Fruit fly (Drosophila melanogaster) whole organism, embryonic: ENCODE results near the gene CG6652.

Experiments
- ATbp ChIP-seq: fragments of 200-800 bp; sonication (Bioruptor generic); optimal IDR thresholded peaks from 2 replicates; lab custom pipeline; 2017; ENCODE audit warnings: missing biosample characterization, mild to moderate bottlenecking, missing genetic modification characterization, missing genetic modification reagents
- Asciz ChIP-seq: fragments of 200-800 bp; sonication (Bioruptor generic); optimal IDR thresholded peaks from 2 replicates; lab custom pipeline; 2017; ENCODE audit warnings: missing biosample characterization, mild to moderate bottlenecking, missing genetic modification characterization, missing genetic modification reagents
- CG10543 ChIP-seq: fragments of 200-800 bp; sonication (Bioruptor generic); optimal IDR thresholded peaks from 3 replicates; lab custom pipeline; 2017; ENCODE audit warnings: missing biosample characterization, mild to moderate bottlenecking, missing genetic modification characterization, moderate library complexity
- CG11398 ChIP-seq: fragments of 200-800 bp; sonication (Bioruptor generic); optimal IDR thresholded peaks from 2 replicates; lab custom pipeline; 2016; ENCODE audit warnings: missing biosample characterization, missing genetic modification characterization
- CG11695 ChIP-seq: fragments of 200-800 bp; sonication (Bioruptor generic); IDR thresholded peaks from 3 replicates; pipeline ENCODE4 v1.3.6; 2022; ENCODE audit warnings: missing biosample characterization, missing genetic modification characterization
- CG12071 ChIP-seq: fragments of 200-800 bp; sonication (Bioruptor generic); optimal IDR thresholded peaks from 3 replicates; lab custom pipeline; 2018; ENCODE audit warnings: missing biosample characterization, mild to moderate bottlenecking, missing genetic modification characterization
- CG12744 ChIP-seq: fragments of 200-800 bp; sonication (Bioruptor generic); optimal IDR thresholded peaks from 2 replicates; lab custom pipeline; 2016; ENCODE audit warnings: missing biosample characterization, missing genetic modification characterization
- CG14710 ChIP-seq: fragments of 200-800 bp; sonication (Bioruptor generic); optimal IDR thresholded peaks from 3 replicates; lab custom pipeline; 2019; ENCODE audit warnings: missing biosample characterization, mild to moderate bottlenecking, missing genetic modification characterization, moderate library complexity
- CG15601 ChIP-seq: fragments of 200-800 bp; sonication (Bioruptor generic); optimal IDR thresholded peaks from 3 replicates; lab custom pipeline; 2019; ENCODE audit warnings: missing biosample characterization, mild to moderate bottlenecking, missing genetic modification characterization, moderate library complexity
- CG16863 ChIP-seq: fragments of 200-800 bp; sonication (Bioruptor generic); optimal IDR thresholded peaks from 3 replicates; lab custom pipeline; 2016; ENCODE audit warnings: missing biosample characterization, missing genetic modification characterization
- CG17359 ChIP-seq: fragments of 200-800 bp; sonication (Bioruptor generic); optimal IDR thresholded peaks from 3 replicates; lab custom pipeline; 2018; ENCODE audit warnings: missing biosample characterization, mild to moderate bottlenecking, missing genetic modification characterization, moderate library complexity
- CG2678 ChIP-seq: fragments of 200-800 bp; sonication (Bioruptor generic); optimal IDR thresholded peaks from 3 replicates; lab custom pipeline; 2019; ENCODE audit warnings: missing biosample characterization, mild to moderate bottlenecking, missing genetic modification characterization, moderate library complexity
- CG31224 ChIP-seq: fragments of 200-800 bp; sonication (Bioruptor generic); IDR thresholded peaks from 2 replicates; pipeline ENCODE4 v1.3.6; 2022; ENCODE audit warnings: missing biosample characterization, missing genetic modification characterization
- CG4328 ChIP-seq: fragments of 200-800 bp; sonication (Bioruptor generic); optimal IDR thresholded peaks from 3 replicates; lab custom pipeline; 2017; ENCODE audit warnings: missing biosample characterization, missing genetic modification reagents, missing genetic modification characterization
- CG8290 ChIP-seq, 3 experiments: fragments of 200-800 bp; sonication (Bioruptor generic); optimal IDR thresholded peaks; 2 replicates each; lab custom pipeline; 2016 to 2019; ENCODE audit warnings: missing biosample characterization in 3 of 3, missing genetic modification characterization in 3 of 3, mild to moderate bottlenecking in 2 of 3, moderate library complexity in 1 of 3
- CG9797 ChIP-seq: fragments of 200-800 bp; sonication (Bioruptor generic); optimal IDR thresholded peaks from 3 replicates; lab custom pipeline; 2018; ENCODE audit warnings: missing biosample characterization, mild to moderate bottlenecking, missing genetic modification characterization
- CG9876 ChIP-seq: fragments of 200-800 bp; sonication (Bioruptor generic); optimal IDR thresholded peaks from 2 replicates; lab custom pipeline; 2016; ENCODE audit warnings: missing biosample characterization, missing genetic modification characterization
- Dll ChIP-seq: fragments of 200-800 bp; sonication (Bioruptor generic); IDR thresholded peaks from 4 replicates; pipeline ENCODE4 v1.3.6; 2022; ENCODE audit warnings: missing biosample characterization, missing genetic modification characterization; ENCODE audit not compliant: partially characterized antibody
- Eip74EF ChIP-seq, 2 experiments: fragments of 200-800 bp in 1 of 2; fragments of >200 bp in 1 of 2; sonication (Bioruptor generic) in 1 of 2; optimal IDR thresholded peaks; 2 replicates each; lab custom pipeline; 2017 to 2019; ENCODE audit warnings: missing biosample characterization in 2 of 2, missing genetic modification characterization in 2 of 2, mild to moderate bottlenecking in 1 of 2, moderate library complexity in 1 of 2
- H2.0 ChIP-seq: fragments of 200-800 bp; sonication (Bioruptor generic); IDR thresholded peaks from 2 replicates; pipeline ENCODE4 v1.3.6; 2022; ENCODE audit warnings: missing biosample characterization, missing genetic modification characterization
- Hand ChIP-seq: fragments of 200-800 bp; sonication (Bioruptor generic); optimal IDR thresholded peaks from 2 replicates; lab custom pipeline; 2017; ENCODE audit warnings: mild to moderate bottlenecking, missing biosample characterization, missing genetic modification reagents, missing genetic modification characterization
- HmgD ChIP-seq: fragments of 200-800 bp; sonication (Bioruptor generic); optimal IDR thresholded peaks from 3 replicates; lab custom pipeline; 2016; ENCODE audit warnings: missing biosample characterization, missing genetic modification characterization
- MBD-R2 ChIP-seq: fragments of 200-800 bp; sonication (Bioruptor generic); IDR thresholded peaks from 2 replicates; pipeline ENCODE4 v1.3.6; 2022; ENCODE audit warnings: missing biosample characterization, missing genetic modification characterization
- MESR4 ChIP-seq: fragments of 200-800 bp; sonication (Bioruptor generic); optimal IDR thresholded peaks from 2 replicates; lab custom pipeline; 2018; ENCODE audit warnings: missing biosample characterization, mild to moderate bottlenecking, missing genetic modification characterization, moderate library complexity
- Max ChIP-seq: fragments of 200-800 bp; sonication (Bioruptor generic); optimal IDR thresholded peaks from 2 replicates; lab custom pipeline; 2016; ENCODE audit warnings: missing biosample characterization, mild to moderate bottlenecking, missing genetic modification characterization
- NC2β ChIP-seq: fragments of 200-800 bp; sonication (Bioruptor generic); optimal IDR thresholded peaks from 2 replicates; lab custom pipeline; 2016; ENCODE audit warnings: missing biosample characterization, missing genetic modification characterization
- Opbp ChIP-seq: fragments of 200-800 bp; sonication (Bioruptor generic); IDR thresholded peaks from 3 replicates; pipeline ENCODE4 v1.3.6; 2022; ENCODE audit warnings: missing biosample characterization, missing genetic modification characterization; ENCODE audit not compliant: partially characterized antibody
- Pdp1 ChIP-seq, 2 experiments: fragments of 200-800 bp; sonication (Bioruptor generic); optimal IDR thresholded peaks; 3 replicates each; lab custom pipeline; 2016; ENCODE audit warnings: missing biosample characterization in 2 of 2, missing genetic modification characterization in 2 of 2, mild to moderate bottlenecking in 1 of 2, moderate library complexity in 1 of 2
- Sox100B ChIP-seq: fragments of 200-800 bp; sonication (Bioruptor generic); optimal IDR thresholded peaks from 3 replicates; lab custom pipeline; 2018; ENCODE audit warnings: missing biosample characterization, mild to moderate bottlenecking, missing genetic modification characterization
- Stat92E ChIP-seq, 3 experiments: fragments of >200 bp in 2 of 3; fragments of 200-800 bp in 1 of 3; sonication (Bioruptor generic) in 1 of 3; optimal IDR thresholded peaks; 2 replicates each; lab custom pipeline; 2017 to 2019; ENCODE audit warnings: missing biosample characterization in 3 of 3, missing genetic modification characterization in 3 of 3, mild to moderate bottlenecking in 1 of 3, moderate library complexity in 1 of 3
- Tbp ChIP-seq: fragments of >200 bp; optimal IDR thresholded peaks from 2 replicates; lab custom pipeline; 2018; ENCODE audit warnings: missing biosample characterization, missing genetic modification characterization
- YL-1 ChIP-seq: fragments of 200-800 bp; sonication (Bioruptor generic); optimal IDR thresholded peaks from 3 replicates; lab custom pipeline; 2017; ENCODE audit warnings: missing biosample characterization, mild to moderate bottlenecking, missing genetic modification characterization
- bbx ChIP-seq: fragments of 200-800 bp; sonication (Bioruptor generic); IDR thresholded peaks from 2 replicates; pipeline ENCODE4 v1.3.6; 2022; ENCODE audit warnings: missing biosample characterization, missing genetic modification characterization; ENCODE audit not compliant: partially characterized antibody
- bcd ChIP-seq: fragments of 200-800 bp; sonication (Bioruptor generic); optimal IDR thresholded peaks from 2 replicates; lab custom pipeline; 2017; ENCODE audit warnings: missing biosample characterization, mild to moderate bottlenecking, missing genetic modification characterization
- crol ChIP-seq: fragments of 200-800 bp; sonication (Bioruptor generic); IDR thresholded peaks from 2 replicates; pipeline ENCODE4 v1.3.6; 2022; ENCODE audit warnings: missing biosample characterization, missing genetic modification characterization
- gem ChIP-seq: fragments of 200-800 bp; sonication (Bioruptor generic); optimal IDR thresholded peaks from 2 replicates; lab custom pipeline; 2019; ENCODE audit warnings: missing biosample characterization, mild to moderate bottlenecking, missing genetic modification characterization, moderate library complexity
- her ChIP-seq: fragments of 200-800 bp; sonication (Bioruptor generic); optimal IDR thresholded peaks from 2 replicates; lab custom pipeline; 2016; ENCODE audit warnings: missing biosample characterization, missing genetic modification characterization
- inv ChIP-seq: fragments of 200-800 bp; sonication (Bioruptor generic); IDR thresholded peaks from 2 replicates; pipeline ENCODE4 v1.3.6; 2022; ENCODE audit warnings: missing biosample characterization, missing genetic modification characterization; ENCODE audit not compliant: partially characterized antibody
- onecut ChIP-seq: fragments of 200-800 bp; sonication (Bioruptor generic); IDR thresholded peaks from 2 replicates; pipeline ENCODE4 v1.3.6; 2022; ENCODE audit warnings: missing biosample characterization, missing genetic modification characterization
- sc ChIP-seq, 3 experiments: fragments of >200 bp in 2 of 3; fragments of 200-800 bp in 1 of 3; sonication (Bioruptor generic) in 1 of 3; optimal IDR thresholded peaks; 2 replicates in 2 of 3; 3 replicates in 1 of 3; lab custom pipeline; 2017; ENCODE audit warnings: mild to moderate bottlenecking in 1 of 3, missing biosample characterization in 1 of 3, missing genetic modification characterization in 1 of 3, missing genetic modification reagents in 1 of 3
- sna ChIP-seq: fragments of 200-800 bp; sonication (Bioruptor generic); IDR thresholded peaks from 2 replicates; pipeline ENCODE4 v1.3.6; 2022; ENCODE audit warnings: missing biosample characterization, missing genetic modification characterization; ENCODE audit not compliant: partially characterized antibody
- sr ChIP-seq: fragments of 200-800 bp; sonication (Bioruptor generic); IDR thresholded peaks from 3 replicates; pipeline ENCODE4 v1.3.6; 2022; ENCODE audit warnings: missing biosample characterization, missing genetic modification characterization
- vvl ChIP-seq: fragments of 200-800 bp; sonication (Bioruptor generic); IDR thresholded peaks from 2 replicates; pipeline ENCODE4 v1.3.6; 2022; ENCODE audit warnings: missing biosample characterization, missing genetic modification characterization
- zen ChIP-seq: fragments of 200-800 bp; sonication (Bioruptor generic); optimal IDR thresholded peaks from 3 replicates; lab custom pipeline; 2018; ENCODE audit warnings: missing biosample characterization, mild to moderate bottlenecking, missing genetic modification characterization, moderate library complexity

The CG6652 gene

DNA sequence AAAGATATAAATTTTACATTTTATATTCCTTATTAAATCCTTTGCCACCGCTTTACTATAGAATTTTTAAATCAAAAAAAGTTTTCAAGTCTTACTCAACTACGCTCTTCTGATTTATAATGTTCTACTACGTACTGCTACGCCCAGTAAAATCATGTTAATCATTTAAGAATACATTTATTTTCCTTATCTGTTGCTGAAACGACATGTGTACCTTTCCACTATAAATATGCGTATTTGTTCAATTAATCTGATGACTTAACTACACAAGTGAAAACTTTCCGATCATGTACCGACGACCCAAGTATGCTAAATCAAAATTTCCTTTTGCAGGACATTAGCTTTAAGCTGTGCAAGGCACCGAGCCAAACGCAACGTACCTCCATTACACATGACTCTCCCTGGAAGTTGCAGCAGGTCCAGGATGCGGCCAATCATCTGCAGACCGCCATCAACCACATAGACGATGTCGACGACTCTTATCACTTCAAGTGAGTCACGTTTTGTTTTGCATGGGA lies 29.8 kb upstream of the CG6652 start (continued):
- TF ChIP-seq CG17359 (peak; percentile 51), Asciz (GFP tag; lab: Kevin White, UChicago) (peak; percentile 13), CG15601 (tag; lab: Kevin White, UChicago) (peak; percentile 40), inv (no peak), ATbp (GFP tag; lab: Kevin White, UChicago) (peak; percentile 19), CG2678 (tag; lab: Kevin White, UChicago) (peak; percentile 23), Sox100B (GFP tag; lab: Kevin White, UChicago) (peak; percentile 35), NC2β (GFP tag; lab: Kevin White, UChicago) (no peak), Max (GFP tag; lab: Kevin White, UChicago) (peak; percentile 5), Pdp1 (GFP tag; optimal IDR thresholded peaks at IDR 0.05; lab: Kevin White, UChicago) (peak in 1 of 2 experiments; percentile 30), CG11695 (GFP tag; lab: Robert Waterston, UW) (no peak), gem (peak; percentile 12), zen (tag; lab: Kevin White, UChicago) (no peak), CG8290 (GFP tag; optimal IDR thresholded peaks at IDR 0.05; lab: Kevin White, UChicago) (no peak), CG8290 (tag; optimal IDR thresholded peaks at IDR 0.05; lab: Kevin White, UChicago) (peak in 1 of 2 experiments; percentile 17), sc (optimal IDR thresholded peaks at IDR 0.05; lab: Kevin White, UChicago) (no peak), sc (GFP tag; optimal IDR thresholded peaks at IDR 0.05; lab: Kevin White, UChicago) (peak; percentile 29), H2.0 (GFP tag; lab: Robert Waterston, UW) (no peak), CG14710 (peak; percentile 6)

DNA sequence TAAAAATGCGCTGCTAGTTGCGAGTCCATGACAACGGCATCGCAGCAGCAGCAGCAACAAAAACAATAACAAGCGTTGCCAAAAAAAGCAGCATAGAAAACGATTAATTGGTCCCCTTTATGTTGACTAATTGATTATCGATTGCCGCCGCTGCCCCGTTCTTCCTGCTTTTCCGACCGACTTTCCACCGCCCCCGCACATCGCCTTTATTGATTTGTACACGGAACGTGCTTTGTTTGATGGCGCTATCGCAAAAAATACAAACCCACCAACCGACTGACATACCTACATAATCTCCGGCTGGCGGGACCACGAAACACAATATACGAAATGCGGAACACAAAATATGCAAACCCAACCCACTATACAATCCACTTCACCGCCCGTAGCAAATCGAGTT lies 28.8 kb upstream of the CG6652 start:
- 0 out of 2 replicates have a peak, but pooled peaks have one; percentile 10 for TF ChIP-seq sna (GFP tag; lab: Robert Waterston, UW)
- TF ChIP-seq CG15601 (tag; lab: Kevin White, UChicago), result peak; percentile 49
- peak; percentile 48; the same call in 1 of the 4 replicates for TF ChIP-seq Dll
- TF ChIP-seq Eip74EF (GFP tag; optimal IDR thresholded peaks at IDR 0.05; lab: Kevin White, UChicago), result peak in 1 of 2 experiments; percentile 14
- 0 out of 2 replicates have a peak, but pooled peaks have one; percentile 0 for TF ChIP-seq vvl (GFP tag; lab: Robert Waterston, UW)
- TF ChIP-seq MESR4 (GFP tag; lab: Kevin White, UChicago), result no peak
- TF ChIP-seq CG10543 (GFP tag; lab: Kevin White, UChicago), result peak; percentile 1
- peak; percentile 96 for TF ChIP-seq onecut (GFP tag; lab: Robert Waterston, UW)
- TF ChIP-seq YL-1 (GFP tag; lab: Kevin White, UChicago), result peak; percentile 7
- no peak for TF ChIP-seq Tbp (GFP tag; lab: Kevin White, UChicago)
- TF ChIP-seq CG16863 (GFP tag; lab: Kevin White, UChicago), result no peak
- 0 out of 3 replicates have a peak, but pooled peaks have one; percentile 1 for TF ChIP-seq Opbp (GFP tag; lab: Robert Waterston, UW)
- TF ChIP-seq crol, result peak; percentile 47; the same call in 1 of the 2 replicates
- 0 out of 2 replicates have a peak, but pooled peaks have one; percentile 9 for TF ChIP-seq MBD-R2 (GFP tag; lab: Robert Waterston, UW)

DNA sequence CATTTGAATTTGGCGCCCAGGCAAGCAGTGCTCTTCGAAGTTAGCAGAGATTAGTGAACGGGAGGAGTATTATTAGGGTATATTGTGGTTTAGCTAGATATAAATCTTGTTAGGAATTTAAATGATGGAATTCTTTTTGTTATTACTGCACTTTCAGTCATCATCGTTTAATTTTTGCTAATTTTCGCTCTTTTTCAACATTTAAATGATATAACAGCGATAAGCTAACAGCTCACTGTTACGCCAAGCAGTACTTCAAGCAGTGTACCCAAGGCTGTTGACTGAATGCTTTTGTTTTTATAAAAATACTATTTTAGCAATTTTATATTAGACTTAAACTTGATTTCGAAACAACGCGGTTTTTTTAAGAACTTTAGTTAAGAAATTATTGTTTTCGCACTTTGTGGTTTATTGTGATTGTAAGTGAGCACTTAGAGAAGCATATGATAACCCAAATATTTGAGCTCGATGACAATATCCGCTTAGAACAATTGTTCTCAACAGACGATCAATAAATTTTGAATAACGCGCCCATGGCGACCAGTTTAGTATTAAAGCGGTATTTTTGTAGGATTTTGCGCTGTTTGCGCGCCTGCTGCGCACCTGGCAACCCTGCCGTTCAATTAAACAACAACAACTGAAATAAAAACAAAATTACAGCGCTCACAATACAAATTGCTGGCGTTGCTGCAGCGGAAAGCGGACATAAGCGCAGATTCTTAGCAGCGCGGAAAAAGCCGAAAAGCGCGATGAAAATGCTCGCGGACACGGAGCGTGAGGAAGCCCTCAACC lies 28.2 kb upstream of the CG6652 start:
- TF ChIP-seq bbx (GFP tag; lab: Robert Waterston, UW) (peak; percentile 31; the same call in 1 of the 2 replicates), CG12744 (no peak), Hand (no peak), CG11398 (GFP tag; lab: Kevin White, UChicago) (no peak), sr (GFP tag; lab: Robert Waterston, UW) (no peak), CG9797 (GFP tag; lab: Kevin White, UChicago) (peak; percentile 63), CG9876 (GFP tag; lab: Kevin White, UChicago) (no peak), CG31224 (GFP tag; lab: Robert Waterston, UW) (no peak), HmgD (peak; percentile 15), CG12071 (GFP tag; lab: Kevin White, UChicago) (no peak), CG4328 (GFP tag; lab: Kevin White, UChicago) (no peak), her (GFP tag; lab: Kevin White, UChicago) (no peak), Stat92E (GFP tag; optimal IDR thresholded peaks at IDR 0.05; lab: Kevin White, UChicago) (no peak), bcd (GFP tag; lab: Kevin White, UChicago) (peak; percentile 13)
